Fruit fly (Drosophila melanogaster) whole organism, adult: ENCODE results near the gene Prestin.

Experiments
- CG11617 ChIP-seq: fragments of 200-800 bp; sonication (Bioruptor generic); optimal IDR thresholded peaks from 2 replicates; lab custom pipeline; 2017; ENCODE audit warnings: mild to moderate bottlenecking, missing biosample characterization, missing genetic modification reagents, missing genetic modification characterization
- CG12768 ChIP-seq: fragments of 200-800 bp; sonication (Bioruptor generic); optimal IDR thresholded peaks from 2 replicates; lab custom pipeline; 2017; ENCODE audit warnings: missing biosample characterization, missing genetic modification characterization, mild to moderate bottlenecking, moderate library complexity, missing genetic modification reagents
- CG14711 ChIP-seq: fragments of 200-800 bp; sonication (Bioruptor generic); optimal IDR thresholded peaks from 2 replicates; lab custom pipeline; 2018; ENCODE audit warnings: missing biosample characterization, mild to moderate bottlenecking, missing genetic modification characterization, moderate library complexity
- CG1620 ChIP-seq: fragments of 200-800 bp; sonication (Bioruptor generic); optimal IDR thresholded peaks from 2 replicates; lab custom pipeline; 2016; ENCODE audit warnings: missing biosample characterization, missing genetic modification characterization
- CG33017 ChIP-seq: fragments of 200-800 bp; sonication (Bioruptor generic); optimal IDR thresholded peaks from 2 replicates; lab custom pipeline; 2018; ENCODE audit warnings: missing biosample characterization, mild to moderate bottlenecking, missing genetic modification characterization, moderate library complexity
- CG5204 ChIP-seq: fragments of 200-800 bp; sonication (Bioruptor generic); optimal IDR thresholded peaks from 2 replicates; lab custom pipeline; 2016; ENCODE audit warnings: missing biosample characterization, missing genetic modification characterization
- CG7045 ChIP-seq: fragments of 200-800 bp; sonication (Bioruptor generic); optimal IDR thresholded peaks from 2 replicates; lab custom pipeline; 2017; ENCODE audit warnings: missing biosample characterization, mild to moderate bottlenecking, missing genetic modification characterization
- CG7101 ChIP-seq: fragments of 200-800 bp; sonication (Bioruptor generic); optimal IDR thresholded peaks from 2 replicates; lab custom pipeline; 2018; ENCODE audit warnings: missing biosample characterization, mild to moderate bottlenecking, missing genetic modification characterization, moderate library complexity
- Clk ChIP-seq: fragments of 200-800 bp; sonication (Bioruptor generic); optimal IDR thresholded peaks from 2 replicates; lab custom pipeline; 2017; ENCODE audit warnings: missing biosample characterization, missing genetic modification characterization
- Crg-1 ChIP-seq: fragments of 200-800 bp; sonication (Bioruptor generic); optimal IDR thresholded peaks from 2 replicates; lab custom pipeline; 2016; ENCODE audit warnings: missing biosample characterization, missing genetic modification characterization
- Hr96 ChIP-seq: fragments of 200-800 bp; sonication (Bioruptor generic); optimal IDR thresholded peaks from 2 replicates; lab custom pipeline; 2016; ENCODE audit warnings: missing biosample characterization, missing genetic modification characterization
- Mnt ChIP-seq: fragments of 200-800 bp; sonication (Bioruptor generic); optimal IDR thresholded peaks from 2 replicates; lab custom pipeline; 2016; ENCODE audit warnings: missing biosample characterization, mild to moderate bottlenecking, missing genetic modification characterization
- cic ChIP-seq: fragments of 200-800 bp; sonication (Bioruptor generic); optimal IDR thresholded peaks from 2 replicates; lab custom pipeline; 2017; ENCODE audit warnings: missing biosample characterization, mild to moderate bottlenecking, missing genetic modification characterization, moderate library complexity
- cnc ChIP-seq, 2 experiments: fragments of >200 bp; optimal IDR thresholded peaks; 2 replicates each; lab custom pipeline; 2017
- kay ChIP-seq: fragments of 200-800 bp; sonication (Bioruptor generic); peaks from one replicate; lab custom pipeline; 2016; ENCODE audit warnings: missing biosample characterization, missing genetic modification characterization, borderline replicate concordance
- ovo ChIP-seq: fragments of 200-800 bp; sonication (Bioruptor generic); optimal IDR thresholded peaks from 2 replicates; lab custom pipeline; 2016; ENCODE audit warnings: missing biosample characterization, missing genetic modification characterization
- pad ChIP-seq: fragments of 200-800 bp; sonication (Bioruptor generic); optimal IDR thresholded peaks from 3 replicates; lab custom pipeline; 2017; ENCODE audit warnings: missing biosample characterization, missing genetic modification characterization, mild to moderate bottlenecking, moderate library complexity, missing genetic modification reagents
- tj ChIP-seq: fragments of 200-800 bp; sonication (Bioruptor generic); optimal IDR thresholded peaks from 3 replicates; lab custom pipeline; 2017; ENCODE audit warnings: missing biosample characterization, mild to moderate bottlenecking, missing genetic modification characterization, moderate library complexity

The Prestin gene

DNA sequence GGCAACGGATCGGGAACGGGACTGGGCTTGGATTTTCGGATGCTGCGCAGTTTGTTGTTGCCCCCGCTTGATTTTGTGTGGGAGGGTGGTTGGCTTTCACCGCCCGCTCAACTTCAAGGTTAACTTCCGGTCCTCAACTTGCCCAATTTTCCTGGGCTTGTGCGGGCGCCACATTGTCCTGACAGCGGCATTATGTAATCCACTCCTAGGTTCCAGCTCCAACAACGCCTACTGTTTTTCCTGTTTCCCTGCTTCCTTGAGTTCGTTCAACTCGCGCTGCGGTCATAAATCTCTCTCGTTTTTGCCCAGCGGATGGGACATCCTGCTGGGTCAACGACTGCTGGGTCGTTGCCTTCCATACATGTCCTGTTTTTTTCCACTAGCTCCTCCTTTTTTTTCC lies 24.3 kb upstream of the Prestin start:
- TF ChIP-seq CG7101 (no peak), pad (GFP tag; lab: Kevin White, UChicago) (no peak), tj (no peak), CG11617 (no peak), ovo (GFP tag; lab: Kevin White, UChicago) (no peak), Mnt (GFP tag; lab: Kevin White, UChicago) (no peak), cic (GFP tag; lab: Kevin White, UChicago) (no peak)

DNA sequence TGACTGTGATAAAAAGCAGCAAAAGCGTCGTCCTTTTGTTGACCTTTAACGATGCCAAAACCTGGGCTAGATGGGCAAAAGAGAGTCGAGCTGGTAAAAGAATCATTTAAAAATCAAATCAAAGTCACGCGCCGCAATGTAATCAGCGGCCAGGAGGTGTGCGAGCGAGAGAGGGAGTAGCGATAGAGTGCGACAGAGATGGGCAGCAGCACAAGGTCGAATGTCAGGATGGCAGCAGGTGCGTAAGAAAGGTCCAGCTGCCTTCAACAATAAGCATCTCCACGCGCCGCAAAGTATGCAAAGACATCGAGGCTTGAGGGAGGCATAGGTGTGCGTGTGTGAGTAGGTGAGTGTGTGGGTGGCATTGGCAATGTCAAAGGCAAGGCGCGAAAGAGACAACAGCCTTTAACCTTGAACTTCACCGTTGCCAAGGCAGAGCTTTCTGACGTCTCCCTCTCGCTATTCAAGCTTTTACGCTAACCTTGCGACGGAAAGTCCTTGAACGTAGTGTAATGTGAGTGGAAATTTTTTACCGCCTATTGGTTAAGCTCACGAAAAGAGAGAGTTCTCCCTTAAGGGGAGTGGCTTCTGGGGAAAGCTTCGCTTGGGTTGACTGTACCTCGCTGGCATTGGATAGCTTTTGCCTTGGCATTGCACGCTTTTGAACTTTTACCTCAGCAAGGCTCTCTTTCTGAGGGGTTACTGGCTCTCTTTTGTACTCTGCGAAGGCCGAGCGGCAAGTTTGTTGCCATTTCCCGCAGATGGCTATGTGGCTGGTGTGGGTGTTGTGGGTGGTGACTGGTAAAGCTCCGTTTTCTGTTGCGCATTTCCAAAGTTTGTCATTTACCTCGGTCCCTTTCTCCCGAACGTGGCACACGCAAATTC lies 22.3 kb upstream of the Prestin start:
- TF ChIP-seq cic (GFP tag; lab: Kevin White, UChicago) (peak; percentile 25), cnc (optimal IDR thresholded peaks at IDR 0.05; lab: Kevin White, UChicago) (no peak)

DNA sequence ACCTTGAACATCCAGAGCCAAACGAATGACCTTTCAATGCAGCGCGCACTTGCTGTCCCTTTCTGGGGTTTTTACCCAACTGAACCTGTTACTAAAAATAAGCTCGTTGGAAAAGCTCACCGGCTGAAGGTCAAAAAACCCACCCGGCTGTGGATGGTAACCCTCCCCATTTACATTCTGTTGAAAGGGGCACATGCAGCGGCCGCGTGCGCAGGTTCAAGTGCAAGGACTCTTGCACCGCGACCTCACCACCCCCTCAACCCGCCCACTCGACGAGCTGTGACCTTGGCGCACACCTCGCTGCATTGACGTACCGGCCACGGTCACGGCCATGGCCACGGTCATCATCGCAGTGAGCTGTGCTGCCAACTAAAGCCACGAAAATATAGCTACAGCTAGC lies 20.5 kb upstream of the Prestin start:
- TF ChIP-seq Clk (GFP tag; lab: Kevin White, UChicago) (no peak), cic (GFP tag; lab: Kevin White, UChicago) (peak; percentile 25), CG33017 (tag; lab: Kevin White, UChicago) (no peak)

DNA sequence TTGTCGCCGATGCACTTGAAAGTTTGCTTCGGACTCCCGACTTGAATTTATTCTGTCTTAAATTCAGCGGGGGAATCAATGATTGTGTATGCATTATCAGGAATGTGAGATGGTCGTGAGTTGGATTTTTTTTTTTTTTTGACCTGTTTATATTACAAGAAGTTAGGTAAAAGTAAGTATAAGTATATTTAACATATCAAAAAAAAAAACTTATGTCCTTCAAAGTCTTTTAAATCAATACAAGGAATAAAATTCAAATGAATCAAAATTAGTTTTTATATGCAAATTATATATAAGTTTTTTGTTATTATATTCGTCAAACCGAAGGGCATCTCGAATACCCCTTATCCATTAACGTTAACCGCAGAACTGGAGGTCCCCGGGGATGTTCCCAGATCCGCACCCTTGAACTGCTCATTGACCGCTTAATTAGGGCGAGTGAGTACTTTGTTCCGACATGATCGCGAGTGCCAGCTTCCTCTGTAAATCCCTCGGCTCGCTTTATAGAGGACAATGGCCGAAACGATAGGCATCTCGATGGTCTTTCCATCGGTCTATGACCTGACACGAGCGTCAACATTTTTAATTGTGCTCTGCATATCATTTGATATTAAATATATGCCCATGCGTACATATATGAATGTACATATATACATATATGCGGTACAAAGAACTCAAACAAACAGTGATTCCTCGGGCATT lies 19.1 kb upstream of the Prestin start:
- TF ChIP-seq tj (no peak), CG1620 (GFP tag; lab: Kevin White, UChicago) (no peak), CG12768 (no peak), Crg-1 (GFP tag; lab: Kevin White, UChicago) (no peak)

DNA sequence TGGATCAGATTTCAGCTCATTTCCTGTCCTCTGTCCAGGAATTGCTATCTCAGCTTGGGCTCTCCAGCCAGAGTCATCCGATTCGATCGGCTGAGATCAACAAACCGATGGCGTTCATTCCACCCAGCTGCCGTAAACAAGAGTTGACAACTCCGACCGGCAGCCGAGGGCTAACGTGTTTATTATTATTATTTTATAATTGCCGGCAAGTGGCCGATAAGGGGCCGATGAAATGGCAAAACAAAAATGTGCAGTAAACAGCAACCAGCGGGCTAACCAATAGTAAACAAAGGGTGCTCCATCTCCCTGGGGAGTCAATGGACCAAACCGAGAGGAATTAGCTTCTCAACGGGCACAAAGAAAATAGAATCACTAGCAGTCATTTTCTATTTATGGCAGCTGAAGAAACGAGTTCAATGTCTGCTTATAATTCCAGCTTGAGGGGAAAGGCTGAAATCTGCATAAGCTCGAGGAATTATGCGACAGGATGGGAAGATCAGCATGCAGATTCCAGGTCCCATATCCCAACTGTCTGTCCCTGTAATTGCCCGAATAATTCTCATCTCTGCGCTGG lies 17.7 kb upstream of the Prestin start:
- TF ChIP-seq CG14711 (no peak), ovo (GFP tag; lab: Kevin White, UChicago) (no peak), cnc (optimal IDR thresholded peaks at IDR 0.05; lab: Kevin White, UChicago) (no peak), tj (peak; percentile 22), kay (GFP tag; lab: Kevin White, UChicago) (no peak), CG5204 (GFP tag; lab: Kevin White, UChicago) (no peak), cic (GFP tag; lab: Kevin White, UChicago) (no peak), CG7045 (no peak), Clk (GFP tag; lab: Kevin White, UChicago) (no peak)

dm6 chr3L:17924005-17924755 lies 16.6 kb upstream of the Prestin start:
- TF ChIP-seq Hr96 (GFP tag; lab: Kevin White, UChicago) (no peak), tj (peak; percentile 17)

DNA sequence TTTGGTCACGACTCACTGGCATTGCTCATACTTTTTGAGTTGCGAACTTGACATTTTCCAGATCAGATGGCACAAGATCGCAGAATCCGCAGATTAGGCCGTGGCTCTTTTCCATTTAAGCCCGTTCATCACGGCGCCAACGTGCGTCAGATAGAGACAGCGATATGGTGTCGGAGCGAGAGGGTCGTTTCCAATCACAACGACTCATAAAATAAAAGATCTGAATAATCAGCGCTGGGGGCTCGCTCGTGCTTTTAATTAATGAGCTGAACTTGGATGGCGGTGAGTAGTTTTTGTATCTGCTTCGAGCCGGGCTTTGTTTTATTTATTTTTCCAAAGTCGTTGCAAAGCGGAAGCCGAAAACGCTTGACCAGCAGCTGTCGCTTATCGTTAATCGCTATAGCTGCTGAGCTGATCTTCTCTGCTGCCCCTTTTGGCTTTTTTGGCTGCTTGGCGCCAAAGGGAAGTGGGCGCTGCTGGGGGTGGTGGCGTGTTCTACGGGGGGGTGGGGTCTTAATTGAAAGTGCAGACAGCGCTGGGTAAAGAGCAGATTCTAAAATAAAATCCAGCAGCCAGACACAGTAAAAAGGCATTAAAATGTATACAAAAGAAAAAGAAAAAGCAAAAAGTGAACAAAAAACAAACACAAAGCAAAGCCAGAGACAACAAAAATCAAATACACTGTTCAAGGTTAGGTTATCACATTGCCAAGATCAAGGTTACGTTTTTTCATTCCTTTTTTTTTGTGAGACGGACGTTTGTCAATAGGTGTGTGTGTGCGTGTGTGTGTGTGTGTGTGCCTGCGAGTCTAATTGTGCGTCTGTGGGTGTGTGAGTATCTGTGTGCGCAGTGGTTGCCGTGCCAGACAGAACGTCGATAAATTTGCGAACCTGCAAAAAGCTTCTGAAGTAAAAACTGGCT lies 14.8 kb upstream of the Prestin start:
- TF ChIP-seq cnc (optimal IDR thresholded peaks at IDR 0.05; lab: Kevin White, UChicago) (peak in 1 of 2 experiments; percentile 21), tj (peak; percentile 47), kay (GFP tag; lab: Kevin White, UChicago) (no peak)

dm6 chr3L:17921462-17921861 lies 13.8 kb upstream of the Prestin start:
- TF ChIP-seq Mnt (GFP tag; lab: Kevin White, UChicago) (no peak), Clk (GFP tag; lab: Kevin White, UChicago) (no peak), kay (GFP tag; lab: Kevin White, UChicago) (peak; percentile 32), CG5204 (GFP tag; lab: Kevin White, UChicago) (no peak)
